Worm (Caenorhabditis elegans): Measurements from ENCODE around the gene R04E5.7.

R04E5.7 gene

DNA sequence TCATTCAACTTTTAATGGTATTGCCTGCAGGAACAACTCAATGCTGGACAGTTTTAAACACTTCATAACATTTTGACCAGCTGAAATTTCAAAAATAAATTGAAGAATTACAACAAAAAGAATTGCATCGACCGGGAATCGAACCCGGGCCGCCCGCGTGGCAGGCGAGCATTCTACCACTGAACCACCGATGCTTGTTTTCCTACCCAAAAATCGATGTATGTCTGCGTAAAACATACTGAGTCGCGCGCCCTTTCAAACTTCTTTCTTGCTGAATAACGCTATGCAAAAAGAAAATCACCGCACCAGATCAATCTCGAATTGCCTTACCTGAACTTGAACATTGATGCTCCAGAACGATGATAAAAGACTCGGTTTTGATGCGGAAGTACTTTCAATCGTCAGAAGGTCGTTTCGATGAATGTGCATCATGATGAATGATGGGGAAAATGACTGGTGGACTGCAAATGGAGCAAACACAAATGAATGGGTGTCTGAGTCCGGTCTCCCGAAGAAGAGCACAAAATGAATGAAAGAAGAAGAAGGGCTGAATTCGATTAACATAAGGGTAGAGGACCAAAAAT lies at the start of gene R04E5.7:
R04E5.7 (minus strand) TSS at position 564 of the 584 bp plus-strand sequence.
- TF ChIP-seq T23F11.4 (GFP tag; optimal IDR thresholded peaks at IDR 0.05) (peak; percentile 36), C08G9.2 (tag; optimal IDR thresholded peaks at IDR 0.05) (peak; percentile 37), K02D7.2 (tag; optimal IDR thresholded peaks at IDR 0.05) (no peak)

DNA sequence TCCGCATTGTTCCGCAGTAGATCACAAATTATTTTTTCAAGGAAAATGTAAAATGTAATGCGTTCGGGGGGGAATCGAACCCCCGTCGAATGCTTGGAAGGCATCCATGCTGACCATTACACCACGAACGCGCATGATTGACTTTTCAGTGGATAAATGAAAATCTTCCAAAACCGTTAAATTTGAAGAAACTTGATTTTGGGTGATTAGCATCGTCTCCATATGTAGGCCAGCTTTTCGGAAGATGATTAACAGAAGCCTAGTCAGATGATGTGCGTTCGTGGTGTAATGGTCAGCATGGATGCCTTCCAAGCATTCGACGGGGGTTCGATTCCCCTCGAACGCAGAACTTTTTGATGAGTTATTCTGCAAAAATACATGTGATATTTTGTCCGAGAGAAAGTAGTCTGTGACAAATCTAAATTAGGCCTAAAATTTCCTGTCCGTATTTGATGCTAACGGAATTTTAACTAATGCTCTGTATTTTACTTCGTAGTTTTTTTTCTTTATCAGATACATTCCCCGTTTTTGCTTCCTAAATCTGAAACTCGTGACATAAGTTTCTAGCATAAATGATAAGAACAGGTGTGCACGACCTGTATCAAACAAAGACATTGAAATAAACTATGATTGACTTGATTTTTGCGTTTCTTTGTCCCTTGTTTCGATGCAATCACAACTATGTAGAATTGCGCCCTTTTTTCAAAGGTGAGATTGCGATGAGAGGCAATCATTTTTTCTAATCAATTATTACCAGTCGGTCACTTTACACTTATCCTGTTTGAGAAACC lies 49.6 kb upstream of the R04E5.7 start, which contains the start of gene C28G1.10:
C28G1.10 (plus strand) TSS at position 676 of the 791 bp plus-strand sequence.
- no peak for TF ChIP-seq odd-2 (tag; optimal IDR thresholded peaks at IDR 0.05)
- no peak for TF ChIP-seq pax-1 (tag; optimal IDR thresholded peaks at IDR 0.05)
- no peak for TF ChIP-seq fkh-10 (GFP tag; optimal IDR thresholded peaks at IDR 0.05)
- no peak for TF ChIP-seq fkh-6 (tag; optimal IDR thresholded peaks at IDR 0.05)
- peak; percentile 10 for TF ChIP-seq hlh-30 (tag; optimal IDR thresholded peaks at IDR 0.05; ENCODE audit: insufficient read depth)

DNA sequence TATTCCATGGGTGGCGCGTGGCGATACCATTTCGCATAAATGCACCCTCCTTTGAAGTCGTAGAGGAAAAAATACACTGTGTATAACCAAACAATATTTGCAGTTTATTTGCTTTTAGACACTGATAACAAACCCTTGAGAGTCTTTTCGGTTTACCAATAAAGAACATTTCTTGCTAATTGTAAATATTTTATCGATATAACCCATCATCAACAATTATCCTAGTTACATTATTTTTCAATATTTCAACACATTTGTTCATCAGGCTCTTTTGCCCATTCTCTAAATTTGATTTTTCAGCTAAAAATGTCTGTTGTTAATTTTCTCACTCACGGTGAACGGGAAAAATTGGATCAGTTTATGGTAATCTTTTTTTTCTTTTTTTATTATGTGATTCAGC lies 46.9 kb upstream of the R04E5.7 start, which contains the start of gene ubc-23:
ubc-23 (plus strand) TSS at position 301 of the 400 bp plus-strand sequence.
- TF ChIP-seq ref-2 (tag; optimal IDR thresholded peaks at IDR 0.05): no peak
- TF ChIP-seq hlh-30 (tag; optimal IDR thresholded peaks at IDR 0.05; ENCODE audit: insufficient read depth): no peak
- no peak for TF ChIP-seq hlh-8 (tag; optimal IDR thresholded peaks at IDR 0.05)
- TF ChIP-seq unc-42 (tag; optimal IDR thresholded peaks at IDR 0.05): no peak
- no peak for TF ChIP-seq ceh-48 (tag; optimal IDR thresholded peaks at IDR 0.05)
- TF ChIP-seq sox-4 (tag; optimal IDR thresholded peaks at IDR 0.05): no peak
- no peak for TF ChIP-seq pha-4 (tag; optimal IDR thresholded peaks at IDR 0.05)
- TF ChIP-seq tbx-7 (tag; optimal IDR thresholded peaks at IDR 0.05): no peak
- TF ChIP-seq K09A11.1 (tag; optimal IDR thresholded peaks at IDR 0.05; ENCODE audit: insufficient read depth): no peak
- TF ChIP-seq madf-2 (tag; optimal IDR thresholded peaks at IDR 0.05): no peak
- TF ChIP-seq sdc-2 (tag; optimal IDR thresholded peaks at IDR 0.05): no peak
- no peak for TF ChIP-seq syd-9 (tag; optimal IDR thresholded peaks at IDR 0.05)
- no peak for TF ChIP-seq unc-86 (tag; optimal IDR thresholded peaks at IDR 0.05)
- no peak for TF ChIP-seq ztf-16 (tag; optimal IDR thresholded peaks at IDR 0.05)
- TF ChIP-seq nfya-1 (tag; optimal IDR thresholded peaks at IDR 0.05): no peak
- no peak for TF ChIP-seq unc-3 (GFP tag; conservative IDR thresholded peaks at IDR 0.05)
- TF ChIP-seq unc-3 (tag; optimal IDR thresholded peaks at IDR 0.05): no peak
- no peak for TF ChIP-seq fkh-6 (tag; optimal IDR thresholded peaks at IDR 0.05)
- no peak for TF ChIP-seq tbx-2 (tag; optimal IDR thresholded peaks at IDR 0.05)

DNA sequence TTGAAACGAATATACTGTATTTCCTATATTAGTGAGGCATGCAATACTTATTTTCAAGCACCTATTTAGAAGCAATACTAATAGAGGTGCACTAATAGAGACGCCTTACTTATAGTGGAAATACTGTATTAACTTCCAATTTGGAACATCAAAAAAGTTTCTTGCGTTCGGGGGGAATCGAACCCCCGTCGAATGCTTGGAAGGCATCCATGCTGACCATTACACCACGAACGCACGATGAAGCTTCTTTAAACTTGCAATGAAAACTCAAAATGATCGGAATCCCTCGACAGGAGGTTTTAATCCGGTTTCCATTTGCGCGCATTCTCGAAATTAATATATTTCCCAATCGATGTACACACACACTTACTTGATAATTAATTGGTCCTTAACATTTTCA lies 41.1 kb upstream of the R04E5.7 start:
- TF ChIP-seq tbx-7 (tag; optimal IDR thresholded peaks at IDR 0.05) (no peak), T23F11.4 (GFP tag; optimal IDR thresholded peaks at IDR 0.05) (no peak), pqm-1 (tag; optimal IDR thresholded peaks at IDR 0.05) (no peak), pag-3 (tag; optimal IDR thresholded peaks at IDR 0.05; ENCODE audit: borderline replicate concordance) (no peak)

DNA sequence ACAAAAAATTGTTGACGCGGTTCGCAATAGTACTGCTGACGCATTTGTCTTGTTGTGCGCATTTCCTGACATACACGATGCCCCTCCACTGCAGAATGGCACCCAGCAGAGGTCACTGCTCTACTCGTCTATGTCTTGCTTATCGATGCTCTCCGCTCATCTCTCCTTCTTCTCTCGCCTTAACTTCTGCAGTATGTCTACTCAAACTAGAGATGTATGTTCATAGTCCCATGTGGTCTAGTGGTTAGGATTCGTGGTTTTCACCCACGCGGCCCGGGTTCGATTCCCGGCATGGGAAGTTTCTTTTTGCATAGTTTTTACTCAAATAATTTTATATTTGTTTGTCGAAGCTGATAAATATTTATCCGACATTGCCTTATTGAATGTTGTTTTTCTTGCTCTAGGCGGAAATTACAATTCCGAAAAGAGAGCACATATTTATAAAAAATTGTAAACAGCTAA lies 38.9 kb upstream of the R04E5.7 start, which contains the start of gene C28G1.2:
C28G1.2 (plus strand) TSS at position 130 of the 462 bp plus-strand sequence.
- TF ChIP-seq lim-6 (tag; optimal IDR thresholded peaks at IDR 0.05) (peak; percentile 74), pag-3 (tag; optimal IDR thresholded peaks at IDR 0.05; ENCODE audit: borderline replicate concordance) (peak; percentile 86), pat-9 (tag; optimal IDR thresholded peaks at IDR 0.05) (peak; percentile 93), hlh-13 (GFP tag; optimal IDR thresholded peaks at IDR 0.05) (peak; percentile 97), ceh-34 (tag; optimal IDR thresholded peaks at IDR 0.05) (peak; percentile 97), odd-2 (tag; optimal IDR thresholded peaks at IDR 0.05) (peak; percentile 71), K09A11.1 (tag; optimal IDR thresholded peaks at IDR 0.05; ENCODE audit: insufficient read depth) (peak; percentile 87), hlh-8 (tag; optimal IDR thresholded peaks at IDR 0.05) (peak; percentile 87), ceh-48 (tag; optimal IDR thresholded peaks at IDR 0.05) (peak; percentile 89), ceh-31 (tag; optimal IDR thresholded peaks at IDR 0.05) (peak; percentile 93), syd-9 (tag; optimal IDR thresholded peaks at IDR 0.05) (peak; percentile 96), dve-1 (tag; optimal IDR thresholded peaks at IDR 0.05) (peak; percentile 89), pros-1 (tag; optimal IDR thresholded peaks at IDR 0.05) (peak; percentile 75), madf-2 (tag; optimal IDR thresholded peaks at IDR 0.05) (peak; percentile 93), unc-3 (GFP tag; conservative IDR thresholded peaks at IDR 0.05) (peak; percentile 97), unc-3 (tag; optimal IDR thresholded peaks at IDR 0.05) (peak; percentile 94), fax-1 (tag; optimal IDR thresholded peaks at IDR 0.05) (peak; percentile 89), sox-4 (tag; optimal IDR thresholded peaks at IDR 0.05) (peak; percentile 94), K02D7.2 (tag; optimal IDR thresholded peaks at IDR 0.05) (peak; percentile 94), hlh-30 (tag; optimal IDR thresholded peaks at IDR 0.05; ENCODE audit: insufficient read depth) (peak; percentile 76), ceh-6 (GFP tag; optimal IDR thresholded peaks at IDR 0.05) (peak; percentile 95), F13H6.1 (tag; optimal IDR thresholded peaks at IDR 0.05) (peak; percentile 94), ceh-30 (tag; optimal IDR thresholded peaks at IDR 0.05) (peak; percentile 88), Y22D7AL.16 (tag; optimal IDR thresholded peaks at IDR 0.05) (peak; percentile 96), ref-2 (tag; optimal IDR thresholded peaks at IDR 0.05) (peak; percentile 98), sdc-2 (tag; optimal IDR thresholded peaks at IDR 0.05) (peak; percentile 93)
